Fruit fly (Drosophila melanogaster): ENCODE results near the gene upd3.

The upd3 gene

dm6 chrX:18239301-18239700 is 37.7 kb upstream of the upd3 start (continued):
- TF ChIP-seq Mrtf (GFP tag; IDR thresholded peaks at IDR 0.05) (0 out of 3 replicates have a peak, but pooled peaks have one; percentile 41), sob (GFP tag; IDR thresholded peaks at IDR 0.05) (no peak), CG9609 (GFP tag; optimal IDR thresholded peaks at IDR 0.05) (peak; percentile 13), Gug (GFP tag; IDR thresholded peaks at IDR 0.05) (peak; percentile 42; the same call in 1 of the 4 replicates), Blimp-1 (GFP tag; optimal IDR thresholded peaks at IDR 0.05) (peak; percentile 5), stc (GFP tag; IDR thresholded peaks at IDR 0.05) (no peak), exex (tag; optimal IDR thresholded peaks at IDR 0.05) (no peak), twi (tag; optimal IDR thresholded peaks at IDR 0.05) (no peak), HmgZ (tag; optimal IDR thresholded peaks at IDR 0.05) (peak; percentile 3), Ptx1 (GFP tag; IDR thresholded peaks at IDR 0.05) (peak; percentile 47), onecut (GFP tag; IDR thresholded peaks at IDR 0.05) (no peak), ind (GFP tag; optimal IDR thresholded peaks at IDR 0.05) (no peak), CG8765 (GFP tag; IDR thresholded peaks at IDR 0.05) (no peak), YL-1 (GFP tag; optimal IDR thresholded peaks at IDR 0.05) (no peak), sens-2 (GFP tag; IDR thresholded peaks at IDR 0.05) (no peak), CG11456 (GFP tag; IDR thresholded peaks at IDR 0.05) (peak; percentile 80), ase (GFP tag; IDR thresholded peaks at IDR 0.05) (peak; percentile 56; the same call in 1 of the 3 replicates), CG14014 (GFP tag; IDR thresholded peaks at IDR 0.05) (0 out of 2 replicates have a peak, but pooled peaks have one; percentile 17), repo (GFP tag; optimal IDR thresholded peaks at IDR 0.05) (no peak), Drgx (GFP tag; IDR thresholded peaks at IDR 0.05) (no peak), dmrt11E (tag; optimal IDR thresholded peaks at IDR 0.05) (no peak), kah (GFP tag; optimal IDR thresholded peaks at IDR 0.05) (no peak), amos (GFP tag; IDR thresholded peaks at IDR 0.05; ENCODE audit: partially characterized antibody) (peak; percentile 36; the same call in 1 of the 2 replicates), Atf-2 (GFP tag; optimal IDR thresholded peaks at IDR 0.05) (no peak), CG17612 (GFP tag; IDR thresholded peaks at IDR 0.05) (0 out of 2 replicates have a peak, but pooled peaks have one; percentile 30), CG9437 (GFP tag; optimal IDR thresholded peaks at IDR 0.05) (no peak), BEAF-32 (GFP tag; optimal IDR thresholded peaks at IDR 0.05) (no peak), fd3F (GFP tag; optimal IDR thresholded peaks at IDR 0.05) (no peak), ranshi (GFP tag; IDR thresholded peaks at IDR 0.05) (no peak), Dp (GFP tag; optimal IDR thresholded peaks at IDR 0.05) (no peak), CG6765 (GFP tag; optimal IDR thresholded peaks at IDR 0.05) (no peak), CG10979 (tag; optimal IDR thresholded peaks at IDR 0.05) (peak; percentile 85), maf-S (GFP tag; optimal IDR thresholded peaks at IDR 0.05) (no peak), emc (GFP tag; optimal IDR thresholded peaks at IDR 0.05) (no peak), run (tag; optimal IDR thresholded peaks at IDR 0.05) (no peak), Optix (GFP tag; IDR thresholded peaks at IDR 0.05) (0 out of 3 replicates have a peak, but pooled peaks have one; percentile 8), crp (GFP tag; optimal IDR thresholded peaks at IDR 0.05) (no peak), oc (tag; optimal IDR thresholded peaks at IDR 0.05) (no peak), hth (optimal IDR thresholded peaks at IDR 0.05) (no peak), CTCF (GFP tag; optimal IDR thresholded peaks at IDR 0.05) (peak; percentile 94), CG9797 (GFP tag; optimal IDR thresholded peaks at IDR 0.05) (no peak), odd (GFP tag; optimal IDR thresholded peaks at IDR 0.05) (no peak), tup (GFP tag; optimal IDR thresholded peaks at IDR 0.05) (no peak), CG5245 (GFP tag; optimal IDR thresholded peaks at IDR 0.05) (no peak), Ravus (GFP tag; IDR thresholded peaks at IDR 0.05) (no peak), org-1 (GFP tag; optimal IDR thresholded peaks at IDR 0.05) (no peak), Chrac-16 (GFP tag; optimal IDR thresholded peaks at IDR 0.05) (peak; percentile 32), Usf (GFP tag; optimal IDR thresholded peaks at IDR 0.05) (no peak), CG31224 (GFP tag; IDR thresholded peaks at IDR 0.05) (no peak), ap (GFP tag; IDR thresholded peaks at IDR 0.05) (no peak), Fer1 (GFP tag; optimal IDR thresholded peaks at IDR 0.05) (no peak), nerfin-2 (GFP tag; IDR thresholded peaks at IDR 0.05; ENCODE audit: partially characterized antibody) (no peak), en (GFP tag; optimal IDR thresholded peaks at IDR 0.05) (no peak)
